Fruit fly (Drosophila melanogaster) whole organism, prepupa: Measurements from ENCODE around the gene witty.
A peak's percentile ranks its signal among the peaks of the same experiment; 100 is the strongest.

Source experiments
- CG10631 ChIP-seq: fragments of 200-800 bp; sonication (Bioruptor generic); optimal IDR thresholded peaks from 2 replicates; lab custom pipeline; 2016; ENCODE audit warnings: missing biosample characterization, missing genetic modification characterization
- CG10669 ChIP-seq: fragments of 200-800 bp; sonication (Bioruptor generic); optimal IDR thresholded peaks from 3 replicates; lab custom pipeline; 2018; ENCODE audit warnings: missing biosample characterization, mild to moderate bottlenecking, missing genetic modification characterization, moderate library complexity
- CG11762 ChIP-seq: fragments of 200-800 bp; sonication (Bioruptor generic); optimal IDR thresholded peaks from 3 replicates; lab custom pipeline; 2016; ENCODE audit warnings: missing biosample characterization, missing genetic modification characterization; ENCODE audit not compliant: insufficient read depth
- CG11902 ChIP-seq: fragments of 200-800 bp; sonication (Bioruptor generic); optimal IDR thresholded peaks from 3 replicates; lab custom pipeline; 2016; ENCODE audit warnings: missing biosample characterization, missing genetic modification characterization
- CG15336 ChIP-seq: fragments of 200-800 bp; sonication (Bioruptor generic); IDR thresholded peaks from 2 replicates; pipeline ENCODE4 v1.3.6; 2022; ENCODE audit warnings: missing biosample characterization, missing genetic modification characterization
- CG1621 ChIP-seq: fragments of 200-800 bp; sonication (Bioruptor generic); optimal IDR thresholded peaks from 3 replicates; lab custom pipeline; 2018; ENCODE audit warnings: missing biosample characterization, mild to moderate bottlenecking, missing genetic modification characterization
- CG3032 ChIP-seq: fragments of 200-800 bp; optimal IDR thresholded peaks from 2 replicates; lab custom pipeline; 2019; ENCODE audit warnings: missing biosample characterization, mild to moderate bottlenecking, missing genetic modification characterization, moderate library complexity
- CG34406 ChIP-seq: fragments of 200-800 bp; sonication (Bioruptor generic); optimal IDR thresholded peaks from 3 replicates; lab custom pipeline; 2016; ENCODE audit warnings: missing biosample characterization, missing genetic modification characterization
- CG4318 ChIP-seq: fragments of 200-800 bp; sonication (Bioruptor generic); optimal IDR thresholded peaks from 3 replicates; lab custom pipeline; 2017; ENCODE audit warnings: missing biosample characterization, mild to moderate bottlenecking, missing genetic modification characterization
- CG6163 ChIP-seq: fragments of 200-800 bp; sonication (Bioruptor generic); IDR thresholded peaks from 3 replicates; pipeline ENCODE4 v1.3.6; 2022; ENCODE audit warnings: missing biosample characterization, missing genetic modification characterization
- CG6276 ChIP-seq: fragments of 200-800 bp; sonication (Bioruptor generic); optimal IDR thresholded peaks from 2 replicates; lab custom pipeline; 2017; ENCODE audit warnings: missing biosample characterization, mild to moderate bottlenecking, missing genetic modification characterization
- CG6808 ChIP-seq: fragments of 200-800 bp; sonication (Bioruptor generic); optimal IDR thresholded peaks from 3 replicates; lab custom pipeline; 2017; ENCODE audit warnings: missing biosample characterization, missing genetic modification characterization, mild to moderate bottlenecking, moderate library complexity, missing genetic modification reagents
- CG6854 ChIP-seq: fragments of 200-800 bp; sonication (Bioruptor generic); optimal IDR thresholded peaks from 2 replicates; lab custom pipeline; 2017; ENCODE audit warnings: missing biosample characterization, mild to moderate bottlenecking, missing genetic modification characterization
- CG7368 ChIP-seq: fragments of 200-800 bp; sonication (Bioruptor generic); optimal IDR thresholded peaks from 3 replicates; lab custom pipeline; 2016; ENCODE audit warnings: missing biosample characterization, missing genetic modification characterization
- CG8319 ChIP-seq: fragments of 200-800 bp; sonication (Bioruptor generic); optimal IDR thresholded peaks from 3 replicates; lab custom pipeline; 2016; ENCODE audit warnings: missing biosample characterization, missing genetic modification characterization
- CG8632 ChIP-seq: fragments of 200-800 bp; sonication (Bioruptor generic); optimal IDR thresholded peaks from 3 replicates; lab custom pipeline; 2016; ENCODE audit warnings: missing biosample characterization, missing genetic modification characterization
- Eip75B ChIP-seq: fragments of 200-800 bp; sonication (Bioruptor generic); optimal IDR thresholded peaks from 3 replicates; lab custom pipeline; 2016; ENCODE audit warnings: missing biosample characterization, missing genetic modification characterization
- Eip78C ChIP-seq: fragments of 200-800 bp; sonication (Bioruptor generic); peaks from one replicate; lab custom pipeline; 2016; ENCODE audit warnings: missing biosample characterization, missing genetic modification characterization
- Eip93F ChIP-seq: fragments of 200-800 bp; sonication (Bioruptor generic); optimal IDR thresholded peaks from 2 replicates; lab custom pipeline; 2016; ENCODE audit warnings: missing biosample characterization, mild to moderate bottlenecking, missing genetic modification characterization
- Ets21C ChIP-seq: fragments of 200-800 bp; sonication (Bioruptor generic); optimal IDR thresholded peaks from 3 replicates; lab custom pipeline; 2016; ENCODE audit warnings: missing biosample characterization, missing genetic modification characterization
- Ets96B ChIP-seq: fragments of 200-800 bp; optimal IDR thresholded peaks from 2 replicates; lab custom pipeline; 2019; ENCODE audit warnings: missing biosample characterization, mild to moderate bottlenecking, missing genetic modification characterization, moderate library complexity
- Hr38 ChIP-seq: sonication (Bioruptor generic); optimal IDR thresholded peaks from 2 replicates; lab custom pipeline; 2016; ENCODE audit warnings: missing biosample characterization, missing genetic modification characterization
- Hr39 ChIP-seq: fragments of 200-800 bp; sonication (Bioruptor generic); optimal IDR thresholded peaks from 2 replicates; lab custom pipeline; 2016; ENCODE audit warnings: missing biosample characterization, missing genetic modification characterization
- Hr4 ChIP-seq: fragments of 200-800 bp; sonication (Bioruptor generic); optimal IDR thresholded peaks from 3 replicates; lab custom pipeline; 2016; ENCODE audit warnings: missing biosample characterization, missing genetic modification characterization
- Lpt ChIP-seq: fragments of 200-800 bp; sonication (Bioruptor generic); optimal IDR thresholded peaks from 3 replicates; lab custom pipeline; 2016; ENCODE audit warnings: missing biosample characterization, missing genetic modification characterization
- Met ChIP-seq: fragments of 200-800 bp; sonication (Bioruptor generic); optimal IDR thresholded peaks from 3 replicates; lab custom pipeline; 2016; ENCODE audit warnings: missing biosample characterization, missing genetic modification characterization
- OdsH ChIP-seq: fragments of 200-800 bp; sonication (Bioruptor generic); optimal IDR thresholded peaks from 3 replicates; lab custom pipeline; 2016; ENCODE audit warnings: missing biosample characterization, missing genetic modification characterization
- Smox ChIP-seq: fragments of 200-800 bp; sonication (Bioruptor generic); optimal IDR thresholded peaks from 3 replicates; lab custom pipeline; 2016; ENCODE audit warnings: missing biosample characterization, missing genetic modification characterization
- Sox102F ChIP-seq: fragments of 200-800 bp; sonication (Bioruptor generic); optimal IDR thresholded peaks from 2 replicates; lab custom pipeline; 2016; ENCODE audit warnings: missing biosample characterization, mild to moderate bottlenecking, missing genetic modification characterization
- Sox14 ChIP-seq: fragments of 200-800 bp; sonication (Bioruptor generic); optimal IDR thresholded peaks from 3 replicates; lab custom pipeline; 2016; ENCODE audit warnings: missing biosample characterization, missing genetic modification characterization
- Sox15 ChIP-seq: fragments of 200-800 bp; sonication (Bioruptor generic); optimal IDR thresholded peaks from 3 replicates; lab custom pipeline; 2016; ENCODE audit warnings: missing biosample characterization, missing genetic modification characterization
- achi ChIP-seq: fragments of 200-800 bp; sonication (Bioruptor generic); optimal IDR thresholded peaks from 3 replicates; lab custom pipeline; 2016; ENCODE audit warnings: missing biosample characterization, missing genetic modification characterization
- acj6 ChIP-seq: fragments of 200-800 bp; sonication (Bioruptor generic); optimal IDR thresholded peaks from 3 replicates; lab custom pipeline; 2016; ENCODE audit warnings: missing biosample characterization, missing genetic modification characterization
- cyc ChIP-seq: fragments of 200-800 bp; sonication (Bioruptor generic); optimal IDR thresholded peaks from 3 replicates; lab custom pipeline; 2016; ENCODE audit warnings: missing biosample characterization, missing genetic modification characterization
- dac ChIP-seq: fragments of 200-800 bp; sonication (Bioruptor generic); optimal IDR thresholded peaks from 2 replicates; lab custom pipeline; 2017; ENCODE audit warnings: missing biosample characterization, mild to moderate bottlenecking, missing genetic modification characterization
- dsx ChIP-seq: fragments of 200-800 bp; optimal IDR thresholded peaks from 3 replicates; lab custom pipeline; 2019; ENCODE audit warnings: missing biosample characterization, mild to moderate bottlenecking, missing genetic modification characterization, moderate library complexity; ENCODE audit not compliant: poor library complexity, severe bottlenecking
- eg ChIP-seq: fragments of 200-800 bp; sonication (Bioruptor generic); IDR thresholded peaks from 3 replicates; pipeline ENCODE4 v1.3.6; 2022; ENCODE audit warnings: missing biosample characterization, missing genetic modification characterization
- fd59A ChIP-seq: fragments of 200-800 bp; sonication (Bioruptor generic); optimal IDR thresholded peaks from 2 replicates; lab custom pipeline; 2017; ENCODE audit warnings: missing biosample characterization, mild to moderate bottlenecking, missing genetic modification characterization, missing genetic modification reagents
- fd85E ChIP-seq: fragments of 200-800 bp; sonication (Bioruptor generic); optimal IDR thresholded peaks from 3 replicates; lab custom pipeline; 2016; ENCODE audit warnings: missing biosample characterization, missing genetic modification characterization
- fkh ChIP-seq: fragments of 200-800 bp; sonication (Bioruptor generic); optimal IDR thresholded peaks from 3 replicates; lab custom pipeline; 2017; ENCODE audit warnings: missing biosample characterization, mild to moderate bottlenecking, missing genetic modification characterization, moderate library complexity
- lz ChIP-seq: fragments of 200-800 bp; sonication (Bioruptor generic); optimal IDR thresholded peaks from 3 replicates; lab custom pipeline; 2016; ENCODE audit warnings: missing biosample characterization, missing genetic modification characterization
- pdm3 ChIP-seq: fragments of 200-800 bp; sonication (Bioruptor generic); optimal IDR thresholded peaks from 3 replicates; lab custom pipeline; 2016; ENCODE audit warnings: missing biosample characterization, missing genetic modification characterization
- salr ChIP-seq, 2 experiments: fragments of 200-800 bp; sonication (Bioruptor generic); optimal IDR thresholded peaks; 3 replicates each; lab custom pipeline; 2016 to 2018; ENCODE audit warnings: missing biosample characterization in 2 of 2, missing genetic modification characterization in 2 of 2, mild to moderate bottlenecking in 1 of 2
- ss ChIP-seq, 2 experiments: fragments of 200-800 bp; sonication (Bioruptor generic); optimal IDR thresholded peaks; 2 replicates in 1 of 2; 3 replicates in 1 of 2; lab custom pipeline; 2017 to 2018; ENCODE audit warnings: mild to moderate bottlenecking in 2 of 2, missing biosample characterization in 2 of 2, missing genetic modification characterization in 2 of 2, moderate library complexity in 1 of 2
- svp ChIP-seq: fragments of 200-800 bp; sonication (Bioruptor generic); peaks from one replicate; lab custom pipeline; 2016; ENCODE audit warnings: missing biosample characterization, missing genetic modification characterization
- vri ChIP-seq: fragments of 200-800 bp; sonication (Bioruptor generic); optimal IDR thresholded peaks from 3 replicates; lab custom pipeline; 2016; ENCODE audit warnings: missing biosample characterization, mild to moderate bottlenecking, missing genetic modification characterization

Gene witty

dm6 chr2L:8290653-8291233 lies 47.3 kb upstream of the witty start (continued):
- peak; percentile 77 for TF ChIP-seq Ets96B (tag; lab: Kevin White, UChicago)
- peak; percentile 77 for TF ChIP-seq CG11902 (GFP tag; lab: Kevin White, UChicago)
- peak; percentile 47 to 69 for TF ChIP-seq salr (GFP tag; optimal IDR thresholded peaks at IDR 0.05; lab: Kevin White, UChicago)
- TF ChIP-seq Eip75B (GFP tag; lab: Kevin White, UChicago) = peak; percentile 88
- TF ChIP-seq CG10669 = peak; percentile 79
- TF ChIP-seq Sox15 (GFP tag; lab: Kevin White, UChicago) = peak; percentile 56
- peak; percentile 87 for TF ChIP-seq Hr39 (GFP tag; lab: Kevin White, UChicago)
- peak; percentile 87 for TF ChIP-seq cyc (GFP tag; lab: Kevin White, UChicago)
- TF ChIP-seq dsx (GFP tag; lab: Kevin White, UChicago) = peak; percentile 79
- peak; percentile 89 for TF ChIP-seq Sox102F (GFP tag; lab: Kevin White, UChicago)
- TF ChIP-seq CG8319 (GFP tag; lab: Kevin White, UChicago) = peak; percentile 81
- peak; percentile 51 for TF ChIP-seq CG4318 (GFP tag; lab: Kevin White, UChicago)
- TF ChIP-seq Lpt = peak; percentile 32
- TF ChIP-seq achi (GFP tag; lab: Kevin White, UChicago) = peak; percentile 86
- peak; percentile 85 for TF ChIP-seq Hr4 (GFP tag; lab: Kevin White, UChicago)
- TF ChIP-seq CG8632 (GFP tag; lab: Kevin White, UChicago) = peak; percentile 70
- TF ChIP-seq pdm3 = peak; percentile 80
- TF ChIP-seq Met = peak; percentile 91
- peak; percentile 79 for TF ChIP-seq fd59A (GFP tag; lab: Kevin White, UChicago)
- peak; percentile 62 for TF ChIP-seq CG11762
- TF ChIP-seq CG10631 (GFP tag; lab: Kevin White, UChicago) = peak; percentile 75
- TF ChIP-seq CG6276 (GFP tag; lab: Kevin White, UChicago) = peak; percentile 72

- TF ChIP-seq OdsH (peak; percentile 74), CG10669 (peak; percentile 57), fd59A (GFP tag; lab: Kevin White, UChicago) (no peak), CG6854 (GFP tag; lab: Kevin White, UChicago) (peak; percentile 5), salr (GFP tag; optimal IDR thresholded peaks at IDR 0.05; lab: Kevin White, UChicago) (peak in 1 of 2 experiments; percentile 56), Eip93F (GFP tag; lab: Kevin White, UChicago) (no peak), dac (GFP tag; lab: Kevin White, UChicago) (peak; percentile 65), CG15336 (GFP tag; lab: Robert Waterston, UW) (peak; percentile 95), fkh (GFP tag; lab: Kevin White, UChicago) (peak; percentile 55), Sox102F (GFP tag; lab: Kevin White, UChicago) (peak; percentile 55), Eip75B (GFP tag; lab: Kevin White, UChicago) (peak; percentile 74), Met (peak; percentile 54), CG6163 (GFP tag; lab: Robert Waterston, UW) (peak; percentile 86), CG34406 (GFP tag; lab: Kevin White, UChicago) (peak; percentile 37), CG8319 (GFP tag; lab: Kevin White, UChicago) (peak; percentile 35), eg (GFP tag; lab: Robert Waterston, UW) (peak; percentile 95), Sox14 (peak; percentile 56), CG1621 (tag; lab: Kevin White, UChicago) (peak; percentile 6), Hr38 (GFP tag; lab: Kevin White, UChicago) (no peak), svp (GFP tag; lab: Kevin White, UChicago) (peak; percentile 93), lz (GFP tag; lab: Kevin White, UChicago) (peak; percentile 66), acj6 (GFP tag; lab: Kevin White, UChicago) (peak; percentile 67), Sox15 (GFP tag; lab: Kevin White, UChicago) (peak; percentile 13), Eip78C (GFP tag; lab: Kevin White, UChicago) (peak; percentile 92), CG11762 (peak; percentile 48), Hr4 (GFP tag; lab: Kevin White, UChicago) (peak; percentile 92), fd85E (GFP tag; lab: Kevin White, UChicago) (no peak), Smox (GFP tag; lab: Kevin White, UChicago) (peak; percentile 51), Ets21C (GFP tag; lab: Kevin White, UChicago) (peak; percentile 11), CG6808 (GFP tag; lab: Kevin White, UChicago) (peak; percentile 47), vri (GFP tag; lab: Kevin White, UChicago) (peak; percentile 66), CG3032 (peak; percentile 28), ss (GFP tag; optimal IDR thresholded peaks at IDR 0.05; lab: Kevin White, UChicago) (peak in 1 of 2 experiments; percentile 33), CG7368 (GFP tag; lab: Kevin White, UChicago) (no peak), Hr39 (GFP tag; lab: Kevin White, UChicago) (peak; percentile 59), cyc (GFP tag; lab: Kevin White, UChicago) (peak; percentile 32)
These were observed 45.8 kb upstream of the witty start for dm6 chr2L:8292159-8292887.
